ENCODE assay signal across 1 fruit fly cellular context in genomic region chr3R:31596071-31596883, dm6.
TF ChIP-seq lines count a peak whose summit lies in the region.

Gene RpL6, minus strand, starts transcription at chr3R:31596204.

TF ChIP-seq in whole organism, embryonic, 481 proteins besides CTCF, POLR2A, EP300 and RAD21 (continued from another document):
- TF ChIP-seq CG42726 (GFP tag; IDR thresholded peaks at IDR 0.05; lab: Robert Waterston, UW; ENCODE audit: partially characterized antibody) (peak; percentile 36; the same call in 1 of the 2 replicates), CG11695 (GFP tag; IDR thresholded peaks at IDR 0.05; lab: Robert Waterston, UW) (no peak), CG31224 (GFP tag; IDR thresholded peaks at IDR 0.05; lab: Robert Waterston, UW) (no peak), caup (GFP tag; optimal IDR thresholded peaks at IDR 0.05; lab: Kevin White, UChicago; ENCODE audit: severe bottlenecking) (peak; percentile 16), CG15011 (GFP tag; optimal IDR thresholded peaks at IDR 0.05; lab: Kevin White, UChicago) (no peak), CG15601 (tag; optimal IDR thresholded peaks at IDR 0.05; lab: Kevin White, UChicago) (peak; percentile 54), CG7987 (GFP tag; optimal IDR thresholded peaks at IDR 0.05; lab: Kevin White, UChicago) (peak; percentile 57), CG4424 (GFP tag; optimal IDR thresholded peaks at IDR 0.05; lab: Kevin White, UChicago) (no peak), CG12942 (GFP tag; optimal IDR thresholded peaks at IDR 0.05; lab: Kevin White, UChicago) (no peak), CG1529 (GFP tag; optimal IDR thresholded peaks at IDR 0.05; lab: Kevin White, UChicago) (no peak), pum (GFP tag; optimal IDR thresholded peaks at IDR 0.05; lab: Kevin White, UChicago) (no peak), CG1233 (GFP tag; optimal IDR thresholded peaks at IDR 0.05; lab: Kevin White, UChicago) (peak; percentile 16), MESR4 (GFP tag; optimal IDR thresholded peaks at IDR 0.05; lab: Kevin White, UChicago) (peak; percentile 100), wdn (GFP tag; IDR thresholded peaks at IDR 0.05; lab: Robert Waterston, UW) (no peak), NfI (GFP tag; optimal IDR thresholded peaks at IDR 0.05; lab: Kevin White, UChicago) (no peak), CG1024 (GFP tag; IDR thresholded peaks at IDR 0.05; lab: Robert Waterston, UW) (no peak), CG9727 (GFP tag; optimal IDR thresholded peaks at IDR 0.05; lab: Kevin White, UChicago) (peak; percentile 38), vfl (GFP tag; optimal IDR thresholded peaks at IDR 0.05; lab: Kevin White, UChicago) (no peak), az2 (GFP tag; optimal IDR thresholded peaks at IDR 0.05; lab: Kevin White, UChicago) (no peak), en (GFP tag; optimal IDR thresholded peaks at IDR 0.05; lab: Kevin White, UChicago) (no peak), Bgb (GFP tag; IDR thresholded peaks at IDR 0.05; lab: Robert Waterston, UW; ENCODE audit: partially characterized antibody) (peak; percentile 78), CG15073 (GFP tag; optimal IDR thresholded peaks at IDR 0.05; lab: Kevin White, UChicago) (no peak), NC2β (GFP tag; optimal IDR thresholded peaks at IDR 0.05; lab: Kevin White, UChicago) (peak; percentile 39), CG9876 (GFP tag; optimal IDR thresholded peaks at IDR 0.05; lab: Kevin White, UChicago) (no peak), MBD-R2 (GFP tag; IDR thresholded peaks at IDR 0.05; lab: Robert Waterston, UW) (peak; percentile 59), bcd (GFP tag; optimal IDR thresholded peaks at IDR 0.05; lab: Kevin White, UChicago) (peak; percentile 10), sna (GFP tag; IDR thresholded peaks at IDR 0.05; lab: Robert Waterston, UW; ENCODE audit: partially characterized antibody) (peak; percentile 88), Max (GFP tag; optimal IDR thresholded peaks at IDR 0.05; lab: Kevin White, UChicago) (peak; percentile 92), Hand (GFP tag; optimal IDR thresholded peaks at IDR 0.05; lab: Kevin White, UChicago) (peak; percentile 54), da (GFP tag; optimal IDR thresholded peaks at IDR 0.05; lab: Kevin White, UChicago) (no peak), CoRest (tag; optimal IDR thresholded peaks at IDR 0.05; lab: Kevin White, UChicago) (peak; percentile 36), Jarid2 (GFP tag; optimal IDR thresholded peaks at IDR 0.05; lab: Kevin White, UChicago) (no peak), CG32772 (GFP tag; IDR thresholded peaks at IDR 0.05; lab: Robert Waterston, UW) (no peak), Hr39 (optimal IDR thresholded peaks at IDR 0.05; lab: Kevin White, UChicago) (no peak), ato (GFP tag; IDR thresholded peaks at IDR 0.05; lab: Robert Waterston, UW; ENCODE audit: partially characterized antibody) (peak; percentile 81), ab (GFP tag; optimal IDR thresholded peaks at IDR 0.05; lab: Kevin White, UChicago) (no peak), nau (GFP tag; optimal IDR thresholded peaks at IDR 0.05; lab: Kevin White, UChicago) (no peak), Lim3 (GFP tag; IDR thresholded peaks at IDR 0.05; lab: Robert Waterston, UW) (no peak), tap (tag; optimal IDR thresholded peaks at IDR 0.05; lab: Kevin White, UChicago) (peak; percentile 29), Xrp1 (GFP tag; IDR thresholded peaks at IDR 0.05; lab: Robert Waterston, UW) (peak; percentile 7; the same call in 1 of the 2 replicates), Neu2 (GFP tag; optimal IDR thresholded peaks at IDR 0.05; lab: Kevin White, UChicago; ENCODE audit: borderline replicate concordance) (no peak), exex (tag; optimal IDR thresholded peaks at IDR 0.05; lab: Kevin White, UChicago) (peak; percentile 21), crc (GFP tag; optimal IDR thresholded peaks at IDR 0.05; lab: Kevin White, UChicago) (no peak), CG1832 (GFP tag; optimal IDR thresholded peaks at IDR 0.05; lab: Kevin White, UChicago) (no peak), CG12391 (tag; optimal IDR thresholded peaks at IDR 0.05; lab: Kevin White, UChicago) (peak; percentile 54), jing (GFP tag; optimal IDR thresholded peaks at IDR 0.05; lab: Kevin White, UChicago) (no peak), dm (GFP tag; optimal IDR thresholded peaks at IDR 0.05; lab: Kevin White, UChicago) (peak; percentile 99), fru (optimal IDR thresholded peaks at IDR 0.05; lab: Kevin White, UChicago) (no peak), CG7745 (tag; optimal IDR thresholded peaks at IDR 0.05; lab: Kevin White, UChicago) (no peak), Dfd (GFP tag; optimal IDR thresholded peaks at IDR 0.05; lab: Kevin White, UChicago) (no peak), CG15269 (tag; optimal IDR thresholded peaks at IDR 0.05; lab: Kevin White, UChicago) (peak; percentile 13), CkIIα-i1 (GFP tag; IDR thresholded peaks at IDR 0.05; lab: Robert Waterston, UW) (no peak), CG30403 (GFP tag; optimal IDR thresholded peaks at IDR 0.05; lab: Kevin White, UChicago) (peak; percentile 21), inv (GFP tag; IDR thresholded peaks at IDR 0.05; lab: Robert Waterston, UW; ENCODE audit: partially characterized antibody) (peak; percentile 57), insv (GFP tag; optimal IDR thresholded peaks at IDR 0.05; lab: Kevin White, UChicago) (peak in 1 of 2 experiments; percentile 25), Dll (GFP tag; IDR thresholded peaks at IDR 0.05; lab: Robert Waterston, UW; ENCODE audit: partially characterized antibody) (peak; percentile 87), cato (GFP tag; optimal IDR thresholded peaks at IDR 0.05; lab: Kevin White, UChicago; ENCODE audit: borderline replicate concordance) (no peak), sob (GFP tag; IDR thresholded peaks at IDR 0.05; lab: Robert Waterston, UW) (0 out of 2 replicates have a peak, but pooled peaks have one; percentile 7), Atf6 (GFP tag; IDR thresholded peaks at IDR 0.05; lab: Robert Waterston, UW) (no peak), GATAe (GFP tag; conservative IDR thresholded peaks at IDR 0.05; lab: Robert Waterston, UW) (no peak), onecut (GFP tag; IDR thresholded peaks at IDR 0.05; lab: Robert Waterston, UW) (peak; percentile 42; the same call in 1 of the 2 replicates), CG13894 (tag; optimal IDR thresholded peaks at IDR 0.05; lab: Kevin White, UChicago) (peak; percentile 30), Med (GFP tag; lab: Kevin White, UChicago) (peak; percentile 82), pzg (GFP tag; optimal IDR thresholded peaks at IDR 0.05; lab: Kevin White, UChicago) (peak; percentile 92), CG12659 (GFP tag; optimal IDR thresholded peaks at IDR 0.05; lab: Kevin White, UChicago) (peak; percentile 76), Oaz (GFP tag; IDR thresholded peaks at IDR 0.05; lab: Robert Waterston, UW) (no peak), Lpt (GFP tag; optimal IDR thresholded peaks at IDR 0.05; lab: Kevin White, UChicago) (no peak), CG6254 (GFP tag; optimal IDR thresholded peaks at IDR 0.05; lab: Kevin White, UChicago) (peak; percentile 6), sim (GFP tag; IDR thresholded peaks at IDR 0.05; lab: Robert Waterston, UW) (no peak), Dip3 (GFP tag; optimal IDR thresholded peaks at IDR 0.05; lab: Kevin White, UChicago) (no peak), CG9817 (tag; optimal IDR thresholded peaks at IDR 0.05; lab: Kevin White, UChicago) (no peak), br (optimal IDR thresholded peaks at IDR 0.05; lab: Kevin White, UChicago) (no peak), corto (GFP tag; optimal IDR thresholded peaks at IDR 0.05; lab: Kevin White, UChicago) (no peak), Chrac-16 (GFP tag; optimal IDR thresholded peaks at IDR 0.05; lab: Kevin White, UChicago) (no peak), eve (GFP tag; optimal IDR thresholded peaks at IDR 0.05; lab: Kevin White, UChicago) (no peak), gt (GFP tag; IDR thresholded peaks at IDR 0.05; lab: Robert Waterston, UW) (no peak)
